Fruit fly (Drosophila melanogaster): ENCODE results near the gene CG7987.

The CG7987 gene

dm6 chr3R:14580045-14580579, 4.4 kb upstream of the CG7987 start:
- TF ChIP-seq CG9948 (tag; optimal IDR thresholded peaks at IDR 0.05) (no peak), EcR (GFP tag; optimal IDR thresholded peaks at IDR 0.05) (no peak)

dm6 chr3R:14577803-14578493, 2.3 kb upstream of the CG7987 start:
- TF ChIP-seq CG13204 (GFP tag; optimal IDR thresholded peaks at IDR 0.05): no peak
- TF ChIP-seq CG14655 (GFP tag; optimal IDR thresholded peaks at IDR 0.05): peak; percentile 4
- TF ChIP-seq CG9948 (tag; optimal IDR thresholded peaks at IDR 0.05): peak; percentile 32
- TF ChIP-seq CG15710 (tag; optimal IDR thresholded peaks at IDR 0.05): peak; percentile 47
- TF ChIP-seq CG32121 (GFP tag; IDR thresholded peaks at IDR 0.05): peak; percentile 36; the same call in 1 of the 2 replicates
- TF ChIP-seq gl (tag; optimal IDR thresholded peaks at IDR 0.05): no peak
- TF ChIP-seq Snoo (tag; optimal IDR thresholded peaks at IDR 0.05): peak; percentile 3
- peak; percentile 0 for TF ChIP-seq CG34367 (tag; optimal IDR thresholded peaks at IDR 0.05)
- peak; percentile 46 for TF ChIP-seq CG8159 (tag; optimal IDR thresholded peaks at IDR 0.05)

- no peak for TF ChIP-seq CG15710 (tag; optimal IDR thresholded peaks at IDR 0.05)
- TF ChIP-seq fd96Ca (GFP tag; IDR thresholded peaks at IDR 0.05): no peak
- TF ChIP-seq CG8301 (tag; optimal IDR thresholded peaks at IDR 0.05): peak; percentile 12
- TF ChIP-seq gl (tag; optimal IDR thresholded peaks at IDR 0.05): no peak
- TF ChIP-seq Snoo (tag; optimal IDR thresholded peaks at IDR 0.05): no peak
- TF ChIP-seq CG14655 (GFP tag; optimal IDR thresholded peaks at IDR 0.05): peak; percentile 32
- no peak for TF ChIP-seq Pif1A (GFP tag; optimal IDR thresholded peaks at IDR 0.05)
- TF ChIP-seq D1 (tag; optimal IDR thresholded peaks at IDR 0.05): no peak
- 0 out of 2 replicates have a peak, but pooled peaks have one; percentile 21 for TF ChIP-seq CG12605 (GFP tag; IDR thresholded peaks at IDR 0.05)
- TF ChIP-seq rn (GFP tag; IDR thresholded peaks at IDR 0.05): no peak
- no peak for TF ChIP-seq CG10348 (GFP tag; IDR thresholded peaks at IDR 0.05)
- TF ChIP-seq CG4496 (GFP tag; IDR thresholded peaks at IDR 0.05): peak; percentile 56; the same call in 2 of the 3 replicates
- no peak for TF ChIP-seq Pif1B (GFP tag; optimal IDR thresholded peaks at IDR 0.05)
- TF ChIP-seq CG34367 (tag; optimal IDR thresholded peaks at IDR 0.05): no peak
- TF ChIP-seq CG17806 (tag; optimal IDR thresholded peaks at IDR 0.05): no peak
- no peak for TF ChIP-seq CG8159 (tag; optimal IDR thresholded peaks at IDR 0.05)
- TF ChIP-seq Ets98B (GFP tag; IDR thresholded peaks at IDR 0.05): peak; percentile 35; the same call in 1 of the 2 replicates
- TF ChIP-seq CG9948 (tag; optimal IDR thresholded peaks at IDR 0.05): no peak
- TF ChIP-seq EcR (GFP tag; optimal IDR thresholded peaks at IDR 0.05): no peak
- TF ChIP-seq CG13204 (GFP tag; optimal IDR thresholded peaks at IDR 0.05): no peak
- peak; percentile 74 for TF ChIP-seq CG32121 (GFP tag; IDR thresholded peaks at IDR 0.05)
Measured at dm6 chr3R:14576692-14577646, 1.3 kb upstream of the CG7987 start, which contains the start of gene stumps. stumps (plus strand) TSS chr3R:14577217.

dm6 chr3R:14576511-14576691, 714 bp upstream of the CG7987 start, which contains the start of gene CG44094:
CG44094 (minus strand) TSS chr3R:14576611.
- TF ChIP-seq fd96Ca (GFP tag; IDR thresholded peaks at IDR 0.05) (no peak), rn (GFP tag; IDR thresholded peaks at IDR 0.05) (no peak), D1 (tag; optimal IDR thresholded peaks at IDR 0.05) (no peak), Ets98B (GFP tag; IDR thresholded peaks at IDR 0.05) (no peak), CG15710 (tag; optimal IDR thresholded peaks at IDR 0.05) (no peak), CG12605 (GFP tag; IDR thresholded peaks at IDR 0.05) (no peak), CG13204 (GFP tag; optimal IDR thresholded peaks at IDR 0.05) (no peak), CG32121 (GFP tag; IDR thresholded peaks at IDR 0.05) (no peak), CG10348 (GFP tag; IDR thresholded peaks at IDR 0.05) (no peak), CG17806 (tag; optimal IDR thresholded peaks at IDR 0.05) (no peak), CG9948 (tag; optimal IDR thresholded peaks at IDR 0.05) (no peak)

dm6 chr3R:14574962-14575717, 547 bp downstream of the CG7987 start:
- TF ChIP-seq fd96Ca (GFP tag; IDR thresholded peaks at IDR 0.05) (no peak; the same call in 2 of the 3 replicates), CG10348 (GFP tag; IDR thresholded peaks at IDR 0.05) (no peak), CG9948 (tag; optimal IDR thresholded peaks at IDR 0.05) (peak; percentile 71), D1 (tag; optimal IDR thresholded peaks at IDR 0.05) (no peak), CG32121 (GFP tag; IDR thresholded peaks at IDR 0.05) (peak; percentile 52), EcR (GFP tag; optimal IDR thresholded peaks at IDR 0.05) (no peak), rn (GFP tag; IDR thresholded peaks at IDR 0.05) (0 out of 2 replicates have a peak, but pooled peaks have one; percentile 31), CG14655 (GFP tag; optimal IDR thresholded peaks at IDR 0.05) (peak; percentile 73), CG8159 (tag; optimal IDR thresholded peaks at IDR 0.05) (peak; percentile 81), CG8301 (tag; optimal IDR thresholded peaks at IDR 0.05) (peak; percentile 61), Pif1A (GFP tag; optimal IDR thresholded peaks at IDR 0.05) (peak; percentile 37), Ets98B (GFP tag; IDR thresholded peaks at IDR 0.05) (peak; percentile 15; the same call in 1 of the 2 replicates), CG4496 (GFP tag; IDR thresholded peaks at IDR 0.05) (peak; percentile 70; the same call in 2 of the 3 replicates), CG13204 (GFP tag; optimal IDR thresholded peaks at IDR 0.05) (no peak), gl (tag; optimal IDR thresholded peaks at IDR 0.05) (no peak), CG15710 (tag; optimal IDR thresholded peaks at IDR 0.05) (peak; percentile 69), Snoo (tag; optimal IDR thresholded peaks at IDR 0.05) (peak; percentile 50), Pif1B (GFP tag; optimal IDR thresholded peaks at IDR 0.05) (peak; percentile 7), CG34367 (tag; optimal IDR thresholded peaks at IDR 0.05) (peak; percentile 54), CG17806 (tag; optimal IDR thresholded peaks at IDR 0.05) (peak; percentile 49), CG12605 (GFP tag; IDR thresholded peaks at IDR 0.05) (no peak)

All from whole organism, pupa.